Worm (Caenorhabditis elegans) whole organism, L4 larva: ENCODE measurements around the gene F27C8.3.
A peak's percentile ranks its signal among the peaks of the same experiment; 100 is the strongest.

Source experiments
- D1046.2 ChIP-seq: fragments of 200-800 bp; sonication (Bioruptor generic); IDR thresholded peaks from 2 replicates; pipeline ENCODE4 v1.3.6; 2022; ENCODE audit warnings: missing genetic modification characterization, missing compliant biosample characterization
- F49E8.2 ChIP-seq: sonication (generic microtip); optimal IDR thresholded peaks from 2 replicates; lab custom pipeline; 2016; ENCODE audit warnings: missing compliant biosample characterization, mild to moderate bottlenecking, missing genetic modification characterization, borderline replicate concordance
- T20F7.1 ChIP-seq: fragments of 200-800 bp; sonication (Bioruptor generic); optimal IDR thresholded peaks from 2 replicates; lab custom pipeline; 2018; ENCODE audit warnings: mild to moderate bottlenecking, missing genetic modification characterization, missing compliant biosample characterization
- T26A8.4 ChIP-seq: fragments of 200-800 bp; sonication (Bioruptor generic); IDR thresholded peaks from 2 replicates; pipeline ENCODE4 v1.3.6; 2022; ENCODE audit warnings: missing genetic modification characterization, missing compliant biosample characterization
- aha-1 ChIP-seq: fragments of 150-350 bp; peaks from one replicate; lab custom pipeline; 2014; ENCODE audit warnings: missing biosample characterization, missing genetic modification characterization
- ama-1 ChIP-seq: fragments of 150-350 bp; optimal IDR thresholded peaks from 2 replicates; lab custom pipeline; 2014; ENCODE audit warnings: inconsistent platforms, mixed read lengths
- ceh-44 ChIP-seq: fragments of 200-800 bp; sonication (Bioruptor generic); IDR thresholded peaks from 2 replicates; pipeline ENCODE4 v1.3.6; 2022; ENCODE audit warnings: missing genetic modification reagents, missing genetic modification characterization, missing compliant biosample characterization
- ces-1 ChIP-seq: fragments of 150-350 bp; sonication (generic microtip); optimal IDR thresholded peaks from 4 replicates; lab custom pipeline; 2014; ENCODE audit warnings: missing biosample characterization, missing genetic modification reagents, missing genetic modification characterization
- cey-2 ChIP-seq: sonication (generic microtip); optimal IDR thresholded peaks from 3 replicates; lab custom pipeline; 2017; ENCODE audit warnings: missing genetic modification characterization, mild to moderate bottlenecking, missing compliant biosample characterization, antibody characterized with exemption, borderline replicate concordance; ENCODE audit not compliant: insufficient read depth
- ctbp-1 ChIP-seq: fragments of 200-800 bp; sonication (Bioruptor generic); IDR thresholded peaks from 2 replicates; pipeline ENCODE4 v1.3.6; 2022; ENCODE audit warnings: missing genetic modification reagents, missing genetic modification characterization, missing compliant biosample characterization
- daf-19 ChIP-seq: fragments of 200-800 bp; sonication (Bioruptor generic); conservative IDR thresholded peaks from 2 replicates; pipeline ENCODE4 v1.3.6; 2022; ENCODE audit warnings: missing genetic modification characterization, missing compliant biosample characterization
- dmd-6 ChIP-seq: fragments of 200-800 bp; sonication (Bioruptor generic); IDR thresholded peaks from 2 replicates; pipeline ENCODE4 v1.3.6; 2022; ENCODE audit warnings: missing genetic modification reagents, missing genetic modification characterization, missing compliant biosample characterization
- dmd-9 ChIP-seq: fragments of 200-800 bp; sonication (Bioruptor generic); IDR thresholded peaks from 2 replicates; pipeline ENCODE4 v1.3.6; 2022; ENCODE audit warnings: missing genetic modification reagents, missing genetic modification characterization, missing compliant biosample characterization
- egl-43 ChIP-seq: fragments of 200-800 bp; sonication (Bioruptor generic); IDR thresholded peaks from 2 replicates; pipeline ENCODE4 v1.3.6; 2022; ENCODE audit warnings: missing genetic modification reagents, missing genetic modification characterization, missing compliant biosample characterization
- fkh-10 ChIP-seq: fragments of 150-350 bp; optimal IDR thresholded peaks from 2 replicates; lab custom pipeline; 2014; ENCODE audit warnings: missing biosample characterization, missing genetic modification reagents, missing genetic modification characterization
- fos-1 ChIP-seq: fragments of 150-350 bp; optimal IDR thresholded peaks from 2 replicates; lab custom pipeline; 2014; ENCODE audit warnings: missing biosample characterization, missing genetic modification characterization
- hmg-1.1 ChIP-seq: fragments of 200-800 bp; sonication (Bioruptor generic); IDR thresholded peaks from 2 replicates; pipeline ENCODE4 v1.3.6; 2022; ENCODE audit warnings: missing genetic modification reagents, missing genetic modification characterization, missing compliant biosample characterization
- lim-7 ChIP-seq: fragments of 200-800 bp; sonication (Bioruptor generic); IDR thresholded peaks from 2 replicates; pipeline ENCODE4 v1.3.6; 2022; ENCODE audit warnings: missing genetic modification characterization, missing compliant biosample characterization
- lin-38 ChIP-seq: fragments of 200-800 bp; sonication (Bioruptor generic); IDR thresholded peaks from 2 replicates; pipeline ENCODE4 v1.3.6; 2022; ENCODE audit warnings: missing genetic modification reagents, missing genetic modification characterization, missing compliant biosample characterization
- lir-3 ChIP-seq: sonication (generic microtip); optimal IDR thresholded peaks from 2 replicates; lab custom pipeline; 2016; ENCODE audit warnings: mild to moderate bottlenecking, missing genetic modification characterization, missing compliant biosample characterization
- lsy-2 ChIP-seq, 2 experiments: fragments of 150-350 bp in 1 of 2; sonication (generic microtip) in 1 of 2; optimal IDR thresholded peaks; 2 replicates each; lab custom pipeline; 2014 to 2017; ENCODE audit warnings: missing biosample characterization in 2 of 2, missing genetic modification characterization in 2 of 2
- madf-5 ChIP-seq, 2 experiments: fragments of 200-800 bp; sonication (Bioruptor generic); IDR thresholded peaks; 2 replicates each; pipeline ENCODE4 v1.3.6; 2022; ENCODE audit warnings: missing compliant biosample characterization in 2 of 2, missing genetic modification characterization in 2 of 2
- madf-9 ChIP-seq: fragments of 200-800 bp; sonication (Bioruptor generic); conservative IDR thresholded peaks from 2 replicates; pipeline ENCODE4 v1.3.6; 2022; ENCODE audit warnings: missing genetic modification reagents, missing genetic modification characterization, missing compliant biosample characterization
- mep-1 ChIP-seq: fragments of 150-350 bp; sonication (generic microtip); optimal IDR thresholded peaks from 3 replicates; lab custom pipeline; 2014; ENCODE audit warnings: missing biosample characterization, missing genetic modification characterization
- mxl-3 ChIP-seq: fragments of 200-800 bp; sonication (Bioruptor generic); optimal IDR thresholded peaks from 2 replicates; lab custom pipeline; 2018; ENCODE audit warnings: mild to moderate bottlenecking, missing genetic modification characterization, missing compliant biosample characterization
- nhr-11 ChIP-seq: fragments of 150-350 bp; optimal IDR thresholded peaks from 2 replicates; lab custom pipeline; 2014; ENCODE audit warnings: missing biosample characterization, missing genetic modification characterization
- nhr-28 ChIP-seq: fragments of 150-350 bp; optimal IDR thresholded peaks from 2 replicates; lab custom pipeline; 2014; ENCODE audit warnings: missing biosample characterization, missing genetic modification characterization
- nhr-42 ChIP-seq: fragments of 200-800 bp; sonication (Bioruptor generic); IDR thresholded peaks from 2 replicates; pipeline ENCODE4 v1.3.6; 2022; ENCODE audit warnings: missing genetic modification characterization, missing compliant biosample characterization
- nhr-48 ChIP-seq: sonication (generic microtip); optimal IDR thresholded peaks from 2 replicates; lab custom pipeline; 2016; ENCODE audit warnings: mild to moderate bottlenecking, missing genetic modification characterization, missing compliant biosample characterization
- nhr-76 ChIP-seq: fragments of 150-350 bp; optimal IDR thresholded peaks from 2 replicates; lab custom pipeline; 2014; ENCODE audit warnings: missing biosample characterization, missing genetic modification characterization
- set-16 ChIP-seq: fragments of 200-800 bp; sonication (Bioruptor generic); IDR thresholded peaks from 2 replicates; pipeline ENCODE4 v1.3.6; 2022; ENCODE audit warnings: missing genetic modification reagents, missing genetic modification characterization, missing compliant biosample characterization
- spr-1 ChIP-seq: sonication (generic microtip); optimal IDR thresholded peaks from 2 replicates; lab custom pipeline; 2016; ENCODE audit warnings: mild to moderate bottlenecking, missing genetic modification characterization, missing compliant biosample characterization
- unc-62 ChIP-seq, 3 experiments: fragments of 150-350 bp in 1 of 3; sonication (generic microtip); optimal IDR thresholded peaks in 2 of 3; peaks in 1 of 3; 1 replicate in 1 of 3; 2 replicates in 2 of 3; lab custom pipeline; 2014 to 2017; ENCODE audit warnings: missing biosample characterization in 3 of 3, missing genetic modification characterization in 3 of 3, missing genetic modification reagents in 3 of 3, missing genotype in 1 of 3
- zfp-2 ChIP-seq: sonication (generic microtip); optimal IDR thresholded peaks from 2 replicates; lab custom pipeline; 2016; ENCODE audit warnings: mild to moderate bottlenecking, missing genetic modification characterization, missing compliant biosample characterization
- ztf-11 ChIP-seq: fragments of 150-350 bp; optimal IDR thresholded peaks from 2 replicates; lab custom pipeline; 2014; ENCODE audit warnings: missing biosample characterization, missing genetic modification characterization

F27C8.3 gene

ce11 chrIV:9566505-9566904, 29.2 kb downstream of the F27C8.3 start, which contains the start of gene lron-14:
lron-14 (minus strand) TSS chrIV:9566605.
- no peak for TF ChIP-seq lsy-2 (tag; optimal IDR thresholded peaks at IDR 0.05; lab: Kevin White, UChicago)
- no peak for TF ChIP-seq nhr-11 (tag; lab: Kevin White, UChicago)
- TF ChIP-seq D1046.2, result no peak
- no peak for TF ChIP-seq aha-1 (tag; lab: Kevin White, UChicago)
- TF ChIP-seq daf-19 (GFP tag; lab: Robert Waterston, UW), result no peak
- no peak for TF ChIP-seq nhr-28 (tag; lab: Kevin White, UChicago)
- TF ChIP-seq F49E8.2 (tag; lab: Kevin White, UChicago), result no peak
- no peak for TF ChIP-seq nhr-76

- peak; percentile 7 for TF ChIP-seq spr-1 (tag; lab: Kevin White, UChicago)
- TF ChIP-seq set-16 (GFP tag; lab: Robert Waterston, UW), result peak; percentile 97
- TF ChIP-seq madf-5 (GFP tag; IDR thresholded peaks at IDR 0.05; lab: Robert Waterston, UW), result 0 out of 4 replicates have a peak, but pooled peaks of 1 of the 2 experiments have one; percentile 32
- TF ChIP-seq mep-1 (tag; lab: Kevin White, UChicago), result no peak
- TF ChIP-seq nhr-42 (GFP tag; lab: Robert Waterston, UW), result no peak
- 0 out of 2 replicates have a peak, but pooled peaks have one; percentile 27 for TF ChIP-seq hmg-1.1 (GFP tag; lab: Robert Waterston, UW)
- no peak for TF ChIP-seq dmd-6
- TF ChIP-seq fos-1 (tag; lab: Kevin White, UChicago), result no peak
- TF ChIP-seq egl-43, result 0 out of 2 replicates have a peak, but pooled peaks have one; percentile 14
- TF ChIP-seq cey-2, result no peak
- no peak for TF ChIP-seq ces-1 (GFP tag; lab: Kevin White, UChicago)
- TF ChIP-seq madf-9 (GFP tag; lab: Robert Waterston, UW), result peak; percentile 30; the same call in 1 of the 2 replicates
- TF ChIP-seq lin-38 (GFP tag; lab: Robert Waterston, UW), result no peak
- no peak for TF ChIP-seq lim-7 (GFP tag; lab: Robert Waterston, UW)
- peak; percentile 37 for TF ChIP-seq nhr-48 (tag; lab: Kevin White, UChicago)
- no peak for TF ChIP-seq unc-62 (GFP tag; optimal IDR thresholded peaks at IDR 0.05 in 1 of 2; lab: Kevin White, UChicago)
- TF ChIP-seq unc-62 (tag; optimal IDR thresholded peaks at IDR 0.05; lab: Kevin White, UChicago), result no peak
- TF ChIP-seq ceh-44 (GFP tag; lab: Robert Waterston, UW), result no peak
- no peak for TF ChIP-seq ama-1 (lab: Kevin White, UChicago)
- 0 out of 2 replicates have a peak, but pooled peaks have one; percentile 38 for TF ChIP-seq ctbp-1 (GFP tag; lab: Robert Waterston, UW)
- no peak for TF ChIP-seq lsy-2 (tag; optimal IDR thresholded peaks at IDR 0.05; lab: Kevin White, UChicago)
- TF ChIP-seq T26A8.4, result peak; percentile 36; the same call in 1 of the 2 replicates
- TF ChIP-seq mxl-3 (GFP tag; lab: Kevin White, UChicago), result peak; percentile 77
- TF ChIP-seq, all 104 proteins: peak for 10
Observed at ce11 chrIV:9563529-9564376, 31.9 kb downstream of the F27C8.3 start.

ce11 chrIV:9563079-9563478, 32.6 kb downstream of the F27C8.3 start, which contains the start of gene col-122:
col-122 (plus strand) TSS chrIV:9563379.
- TF ChIP-seq fkh-10 (GFP tag; lab: Kevin White, UChicago) (no peak), lir-3 (tag; lab: Kevin White, UChicago) (no peak), cey-2 (peak; percentile 47)

ce11 chrIV:9545986-9546385, 49.7 kb downstream of the F27C8.3 start, which contains the start of gene T05A1.5:
T05A1.5 (plus strand) TSS chrIV:9546286.
- TF ChIP-seq dmd-9 (GFP tag; lab: Robert Waterston, UW) (no peak), T20F7.1 (GFP tag; lab: Kevin White, UChicago) (no peak), ceh-44 (GFP tag; lab: Robert Waterston, UW) (no peak), ztf-11 (tag; lab: Kevin White, UChicago) (no peak), egl-43 (no peak), zfp-2 (no peak)
